Fruit fly (Drosophila melanogaster): ENCODE results near the gene gfzf.

Gene gfzf

dm6 chr3R:7150544-7151406, at the start of gene gfzf, which contains the start of gene Sas-4 (continued):
- TF ChIP-seq Blimp-1 (GFP tag; optimal IDR thresholded peaks at IDR 0.05) = peak; percentile 14
- TF ChIP-seq OdsH (GFP tag; optimal IDR thresholded peaks at IDR 0.05) = peak; percentile 73
- no peak for TF ChIP-seq fkh (GFP tag; optimal IDR thresholded peaks at IDR 0.05)
- TF ChIP-seq CG32006 (GFP tag; optimal IDR thresholded peaks at IDR 0.05) = peak; percentile 77
- TF ChIP-seq Hr38 (GFP tag; optimal IDR thresholded peaks at IDR 0.05) = no peak
- TF ChIP-seq CG7368 (GFP tag; optimal IDR thresholded peaks at IDR 0.05) = peak; percentile 35
- TF ChIP-seq Gug (GFP tag; IDR thresholded peaks at IDR 0.05) = peak; percentile 68
- TF ChIP-seq Ets96B (tag; optimal IDR thresholded peaks at IDR 0.05) = peak; percentile 21
- peak; percentile 61; the same call in 1 of the 2 replicates for TF ChIP-seq CG11294 (GFP tag; IDR thresholded peaks at IDR 0.05)
- no peak for TF ChIP-seq ss (GFP tag; optimal IDR thresholded peaks at IDR 0.05)

dm6 chr3R:7199849-7200248, 49.1 kb upstream of the gfzf start:
- TF ChIP-seq spab (GFP tag; optimal IDR thresholded peaks at IDR 0.05) (no peak), esn (GFP tag; optimal IDR thresholded peaks at IDR 0.05) (no peak), Gug (GFP tag; IDR thresholded peaks at IDR 0.05) (no peak), ss (GFP tag; optimal IDR thresholded peaks at IDR 0.05) (no peak), Eip75B (GFP tag; optimal IDR thresholded peaks at IDR 0.05) (no peak), Sox14 (GFP tag; optimal IDR thresholded peaks at IDR 0.05) (no peak), CG16779 (tag; optimal IDR thresholded peaks at IDR 0.05) (no peak), CG1621 (tag; optimal IDR thresholded peaks at IDR 0.05) (no peak), vri (GFP tag; optimal IDR thresholded peaks at IDR 0.05) (no peak), Eip78C (GFP tag) (no peak), achi (GFP tag; optimal IDR thresholded peaks at IDR 0.05) (no peak), CG11762 (GFP tag; optimal IDR thresholded peaks at IDR 0.05; ENCODE audit: insufficient read depth) (no peak), Met (GFP tag; optimal IDR thresholded peaks at IDR 0.05) (no peak), CG8319 (GFP tag; optimal IDR thresholded peaks at IDR 0.05) (no peak), Sox15 (GFP tag; optimal IDR thresholded peaks at IDR 0.05) (no peak), CG32006 (GFP tag; optimal IDR thresholded peaks at IDR 0.05) (no peak), CG10631 (GFP tag; optimal IDR thresholded peaks at IDR 0.05) (no peak), CG6276 (GFP tag; optimal IDR thresholded peaks at IDR 0.05) (no peak)

dm6 chr3R:7188697-7189096, 37.9 kb upstream of the gfzf start:
- TF ChIP-seq svp (GFP tag) = peak; percentile 67
- no peak for TF ChIP-seq achi (GFP tag; optimal IDR thresholded peaks at IDR 0.05)
- TF ChIP-seq CG6163 (GFP tag; IDR thresholded peaks at IDR 0.05) = no peak
- TF ChIP-seq topi (GFP tag; optimal IDR thresholded peaks at IDR 0.05) = peak; percentile 6

dm6 chr3R:7187989-7188388, 37.2 kb upstream of the gfzf start:
- TF ChIP-seq CG8119 (GFP tag; IDR thresholded peaks at IDR 0.05) = no peak
- peak; percentile 88 for TF ChIP-seq vri (GFP tag; optimal IDR thresholded peaks at IDR 0.05)
- TF ChIP-seq topi (GFP tag; optimal IDR thresholded peaks at IDR 0.05) = no peak

- TF ChIP-seq svp (GFP tag) (peak; percentile 75), CG3919 (GFP tag; optimal IDR thresholded peaks at IDR 0.05) (no peak), CG31627 (GFP tag; optimal IDR thresholded peaks at IDR 0.05) (no peak), topi (GFP tag; optimal IDR thresholded peaks at IDR 0.05) (peak; percentile 28), CG6163 (GFP tag; IDR thresholded peaks at IDR 0.05) (no peak), ss (GFP tag; optimal IDR thresholded peaks at IDR 0.05) (no peak), Hr4 (GFP tag; optimal IDR thresholded peaks at IDR 0.05) (peak; percentile 60), fd59A (GFP tag; optimal IDR thresholded peaks at IDR 0.05) (no peak), CG1621 (tag; optimal IDR thresholded peaks at IDR 0.05) (no peak), lz (GFP tag; optimal IDR thresholded peaks at IDR 0.05) (peak; percentile 40), CG10631 (GFP tag; optimal IDR thresholded peaks at IDR 0.05) (peak; percentile 43), Sox15 (GFP tag; optimal IDR thresholded peaks at IDR 0.05) (no peak), CG6808 (GFP tag; optimal IDR thresholded peaks at IDR 0.05) (no peak), esn (GFP tag; optimal IDR thresholded peaks at IDR 0.05) (peak; percentile 45), CG10669 (GFP tag; optimal IDR thresholded peaks at IDR 0.05) (peak; percentile 33), CG16779 (tag; optimal IDR thresholded peaks at IDR 0.05) (no peak), achi (GFP tag; optimal IDR thresholded peaks at IDR 0.05) (no peak), OdsH (GFP tag; optimal IDR thresholded peaks at IDR 0.05) (no peak), acj6 (GFP tag; optimal IDR thresholded peaks at IDR 0.05) (peak; percentile 46), Gug (GFP tag; IDR thresholded peaks at IDR 0.05) (no peak), CG11902 (GFP tag; optimal IDR thresholded peaks at IDR 0.05) (no peak), eg (GFP tag; IDR thresholded peaks at IDR 0.05) (no peak), CG11762 (GFP tag; optimal IDR thresholded peaks at IDR 0.05; ENCODE audit: insufficient read depth) (no peak), CG7368 (GFP tag; optimal IDR thresholded peaks at IDR 0.05) (peak; percentile 40)
Observed at dm6 chr3R:7187093-7187912, 36.5 kb upstream of the gfzf start.
